Fruit fly (Drosophila melanogaster) whole organism, adult: Measurements from ENCODE around the gene DIP2.
A peak's percentile ranks its signal among the peaks of the same experiment; 100 is the strongest.

Experiments used
- CG11617 ChIP-seq: fragments of 200-800 bp; sonication (Bioruptor generic); optimal IDR thresholded peaks from 2 replicates; lab custom pipeline; 2017; ENCODE audit warnings: mild to moderate bottlenecking, missing biosample characterization, missing genetic modification reagents, missing genetic modification characterization
- CG12768 ChIP-seq: fragments of 200-800 bp; sonication (Bioruptor generic); optimal IDR thresholded peaks from 2 replicates; lab custom pipeline; 2017; ENCODE audit warnings: missing biosample characterization, missing genetic modification characterization, mild to moderate bottlenecking, moderate library complexity, missing genetic modification reagents
- CG14711 ChIP-seq: fragments of 200-800 bp; sonication (Bioruptor generic); optimal IDR thresholded peaks from 2 replicates; lab custom pipeline; 2018; ENCODE audit warnings: missing biosample characterization, mild to moderate bottlenecking, missing genetic modification characterization, moderate library complexity
- CG1620 ChIP-seq: fragments of 200-800 bp; sonication (Bioruptor generic); optimal IDR thresholded peaks from 2 replicates; lab custom pipeline; 2016; ENCODE audit warnings: missing biosample characterization, missing genetic modification characterization
- CG33017 ChIP-seq: fragments of 200-800 bp; sonication (Bioruptor generic); optimal IDR thresholded peaks from 2 replicates; lab custom pipeline; 2018; ENCODE audit warnings: missing biosample characterization, mild to moderate bottlenecking, missing genetic modification characterization, moderate library complexity
- CG5204 ChIP-seq: fragments of 200-800 bp; sonication (Bioruptor generic); optimal IDR thresholded peaks from 2 replicates; lab custom pipeline; 2016; ENCODE audit warnings: missing biosample characterization, missing genetic modification characterization
- CG7045 ChIP-seq: fragments of 200-800 bp; sonication (Bioruptor generic); optimal IDR thresholded peaks from 2 replicates; lab custom pipeline; 2017; ENCODE audit warnings: missing biosample characterization, mild to moderate bottlenecking, missing genetic modification characterization
- CG7101 ChIP-seq: fragments of 200-800 bp; sonication (Bioruptor generic); optimal IDR thresholded peaks from 2 replicates; lab custom pipeline; 2018; ENCODE audit warnings: missing biosample characterization, mild to moderate bottlenecking, missing genetic modification characterization, moderate library complexity
- Clk ChIP-seq: fragments of 200-800 bp; sonication (Bioruptor generic); optimal IDR thresholded peaks from 2 replicates; lab custom pipeline; 2017; ENCODE audit warnings: missing biosample characterization, missing genetic modification characterization
- Crg-1 ChIP-seq: fragments of 200-800 bp; sonication (Bioruptor generic); optimal IDR thresholded peaks from 2 replicates; lab custom pipeline; 2016; ENCODE audit warnings: missing biosample characterization, missing genetic modification characterization
- Hr96 ChIP-seq: fragments of 200-800 bp; sonication (Bioruptor generic); optimal IDR thresholded peaks from 2 replicates; lab custom pipeline; 2016; ENCODE audit warnings: missing biosample characterization, missing genetic modification characterization
- Mnt ChIP-seq: fragments of 200-800 bp; sonication (Bioruptor generic); optimal IDR thresholded peaks from 2 replicates; lab custom pipeline; 2016; ENCODE audit warnings: missing biosample characterization, mild to moderate bottlenecking, missing genetic modification characterization
- bab1 ChIP-seq: fragments of 200-800 bp; sonication (Bioruptor generic); optimal IDR thresholded peaks from 3 replicates; lab custom pipeline; 2019; ENCODE audit warnings: missing biosample characterization, mild to moderate bottlenecking, missing genetic modification characterization, moderate library complexity
- cic ChIP-seq: fragments of 200-800 bp; sonication (Bioruptor generic); optimal IDR thresholded peaks from 2 replicates; lab custom pipeline; 2017; ENCODE audit warnings: missing biosample characterization, mild to moderate bottlenecking, missing genetic modification characterization, moderate library complexity
- cnc ChIP-seq, 2 experiments: fragments of >200 bp; optimal IDR thresholded peaks; 2 replicates each; lab custom pipeline; 2017
- kay ChIP-seq: fragments of 200-800 bp; sonication (Bioruptor generic); peaks from one replicate; lab custom pipeline; 2016; ENCODE audit warnings: missing biosample characterization, missing genetic modification characterization, borderline replicate concordance
- ovo ChIP-seq: fragments of 200-800 bp; sonication (Bioruptor generic); optimal IDR thresholded peaks from 2 replicates; lab custom pipeline; 2016; ENCODE audit warnings: missing biosample characterization, missing genetic modification characterization
- pad ChIP-seq: fragments of 200-800 bp; sonication (Bioruptor generic); optimal IDR thresholded peaks from 3 replicates; lab custom pipeline; 2017; ENCODE audit warnings: missing biosample characterization, missing genetic modification characterization, mild to moderate bottlenecking, moderate library complexity, missing genetic modification reagents
- tj ChIP-seq: fragments of 200-800 bp; sonication (Bioruptor generic); optimal IDR thresholded peaks from 3 replicates; lab custom pipeline; 2017; ENCODE audit warnings: missing biosample characterization, mild to moderate bottlenecking, missing genetic modification characterization, moderate library complexity
- toe ChIP-seq: fragments of 200-800 bp; sonication (Bioruptor generic); optimal IDR thresholded peaks from 2 replicates; lab custom pipeline; 2016; ENCODE audit warnings: missing biosample characterization, missing genetic modification characterization

The DIP2 gene

DNA sequence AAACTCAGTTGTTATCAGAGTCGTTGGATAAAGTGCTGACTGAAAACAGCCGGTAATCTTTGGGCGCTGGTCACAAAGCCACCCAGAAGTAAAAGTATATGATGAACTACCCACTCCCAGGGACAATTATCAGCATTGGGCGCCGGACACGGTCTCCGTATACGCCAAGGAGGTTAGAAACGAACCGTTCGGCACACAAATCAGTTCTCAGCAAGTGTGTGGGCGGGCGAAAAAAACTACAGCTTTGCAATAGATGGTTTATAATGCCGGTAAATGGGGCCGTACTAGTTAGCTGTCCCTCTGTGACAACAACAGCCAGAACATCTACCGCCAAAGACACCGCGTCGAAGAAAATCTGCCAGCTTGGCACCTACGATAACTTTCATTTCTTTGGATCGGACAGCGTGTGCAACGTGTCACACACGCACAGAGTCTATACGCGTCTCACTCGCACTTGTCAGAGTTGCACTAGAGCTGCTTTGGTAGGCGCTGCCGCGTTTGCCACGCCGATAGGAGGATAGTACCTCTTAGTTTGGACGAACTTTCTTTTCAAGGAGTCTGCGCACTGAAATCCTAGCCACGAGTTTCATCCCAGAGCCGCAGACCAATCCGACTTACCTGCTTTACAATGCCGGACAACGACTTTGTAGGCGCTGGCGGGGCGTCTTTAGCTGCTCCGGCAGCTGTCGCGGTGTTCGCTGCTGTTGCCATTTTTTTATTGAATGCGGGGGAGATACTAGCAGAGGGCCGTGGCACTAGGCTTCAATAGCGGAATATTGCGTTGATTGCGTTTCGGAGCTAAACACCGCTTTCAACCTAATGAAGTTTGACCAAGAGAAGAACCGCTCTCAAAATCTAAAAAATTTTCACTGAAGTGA, 6.0 kb upstream of the DIP2 start:
- TF ChIP-seq Mnt (GFP tag; lab: Kevin White, UChicago): peak; percentile 48
- TF ChIP-seq toe (GFP tag; lab: Kevin White, UChicago): no peak

DNA sequence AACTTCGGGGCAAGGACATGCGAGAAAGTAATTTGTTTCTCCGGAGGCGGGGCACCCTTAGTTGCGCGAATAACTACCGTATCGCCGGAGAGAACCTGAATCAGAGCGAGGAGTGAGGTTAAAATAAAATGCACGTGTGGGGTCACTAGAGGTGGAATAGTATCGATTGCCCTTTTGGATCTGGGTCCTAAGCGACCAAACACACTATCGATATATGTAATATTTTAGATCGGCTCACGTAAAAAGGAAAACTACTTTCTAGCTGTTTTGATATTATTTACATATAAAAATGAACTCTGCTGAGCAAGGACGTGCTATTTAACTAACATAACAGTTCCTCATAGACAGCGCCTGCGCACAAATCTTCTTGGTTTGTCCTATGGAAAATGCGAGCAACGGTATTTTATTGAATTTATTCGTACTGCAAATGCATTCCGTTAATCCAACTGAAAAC, 5.0 kb upstream of the DIP2 start:
- TF ChIP-seq Hr96 (peak; percentile 32), cic (GFP tag; lab: Kevin White, UChicago) (no peak), CG1620 (GFP tag; lab: Kevin White, UChicago) (peak; percentile 29), ovo (peak; percentile 79), cnc (optimal IDR thresholded peaks at IDR 0.05; lab: Kevin White, UChicago) (no peak), CG11617 (no peak), CG33017 (tag; lab: Kevin White, UChicago) (no peak), Clk (GFP tag; lab: Kevin White, UChicago) (no peak), CG14711 (tag; lab: Kevin White, UChicago) (no peak), Crg-1 (GFP tag; lab: Kevin White, UChicago) (no peak), pad (GFP tag; lab: Kevin White, UChicago) (peak; percentile 5), CG12768 (GFP tag; lab: Kevin White, UChicago) (peak; percentile 58), tj (GFP tag; lab: Kevin White, UChicago) (peak; percentile 23), CG5204 (GFP tag; lab: Kevin White, UChicago) (no peak), Mnt (GFP tag; lab: Kevin White, UChicago) (peak; percentile 97), toe (GFP tag; lab: Kevin White, UChicago) (no peak), CG7045 (GFP tag; lab: Kevin White, UChicago) (no peak), bab1 (no peak), CG7101 (tag; lab: Kevin White, UChicago) (peak; percentile 5), kay (GFP tag; lab: Kevin White, UChicago) (no peak)

DNA sequence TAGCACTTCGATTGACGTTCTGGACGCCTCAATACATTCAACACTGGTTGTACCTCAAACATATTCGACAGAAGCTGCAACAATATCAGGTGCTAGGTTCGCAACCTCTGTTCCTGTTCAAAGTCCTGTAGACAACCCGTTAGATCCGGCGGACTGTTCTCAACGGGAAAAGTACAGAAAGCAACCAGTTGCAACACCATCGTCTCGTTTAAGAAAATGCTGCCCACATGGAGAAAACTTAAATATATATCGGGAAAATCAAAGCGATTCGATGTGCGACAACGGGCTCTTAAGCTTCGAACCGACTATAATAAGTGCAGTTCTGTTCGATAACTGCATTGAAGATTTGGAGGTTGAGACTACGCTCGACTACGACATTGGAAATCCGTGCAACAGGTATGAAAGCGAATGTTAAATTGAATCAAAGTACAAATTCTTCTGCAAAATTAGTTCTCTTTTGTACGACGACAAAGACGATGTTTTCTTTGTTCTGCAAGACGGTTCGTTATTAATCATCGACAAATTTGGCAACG, 9.5 kb downstream of the DIP2 start:
- TF ChIP-seq CG7045 (GFP tag; lab: Kevin White, UChicago) (no peak), ovo (no peak), CG12768 (GFP tag; lab: Kevin White, UChicago) (peak; percentile 30)

DNA sequence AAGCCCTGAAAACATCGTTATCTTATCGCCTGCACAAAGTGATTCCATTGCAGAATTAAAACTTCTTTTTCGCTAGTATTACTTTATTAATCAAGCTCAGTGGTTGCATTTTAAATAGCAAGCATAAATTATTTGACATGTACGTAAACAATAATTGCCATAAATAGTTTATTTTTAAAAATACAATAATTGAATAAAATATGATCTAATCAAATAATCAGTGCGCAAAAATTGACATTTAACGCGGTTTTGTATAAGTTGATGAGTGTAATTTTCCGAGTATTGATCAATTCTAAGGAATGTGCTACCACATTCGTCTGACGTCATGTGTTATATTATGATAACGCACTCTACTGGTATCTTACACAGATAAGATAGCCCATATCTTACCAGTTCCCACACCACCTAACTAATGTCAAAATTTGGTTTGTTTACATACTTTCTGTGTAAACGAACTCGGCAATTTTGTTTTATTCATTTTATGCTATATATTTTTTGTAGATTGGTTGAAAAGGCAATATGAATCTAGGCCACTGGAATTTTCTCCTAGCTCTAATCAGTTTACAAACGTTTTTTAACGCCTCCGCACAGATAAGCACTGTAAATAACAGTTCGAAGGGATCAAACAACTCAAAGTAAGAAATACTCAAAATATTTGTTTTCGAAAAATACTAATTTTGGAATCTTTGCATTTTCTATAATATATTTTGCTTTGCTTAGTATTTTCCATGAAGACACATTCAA, 10.1 kb downstream of the DIP2 start, which contains the start of gene mthl14:
TSS of gene mthl14 (plus strand) at position 10 of the 744 bp plus-strand sequence.
- TF ChIP-seq kay (GFP tag; lab: Kevin White, UChicago): peak; percentile 80
- peak; percentile 22 for TF ChIP-seq Crg-1 (GFP tag; lab: Kevin White, UChicago)
- no peak for TF ChIP-seq Mnt (GFP tag; lab: Kevin White, UChicago)
- peak; percentile 32 for TF ChIP-seq cic (GFP tag; lab: Kevin White, UChicago)

DNA sequence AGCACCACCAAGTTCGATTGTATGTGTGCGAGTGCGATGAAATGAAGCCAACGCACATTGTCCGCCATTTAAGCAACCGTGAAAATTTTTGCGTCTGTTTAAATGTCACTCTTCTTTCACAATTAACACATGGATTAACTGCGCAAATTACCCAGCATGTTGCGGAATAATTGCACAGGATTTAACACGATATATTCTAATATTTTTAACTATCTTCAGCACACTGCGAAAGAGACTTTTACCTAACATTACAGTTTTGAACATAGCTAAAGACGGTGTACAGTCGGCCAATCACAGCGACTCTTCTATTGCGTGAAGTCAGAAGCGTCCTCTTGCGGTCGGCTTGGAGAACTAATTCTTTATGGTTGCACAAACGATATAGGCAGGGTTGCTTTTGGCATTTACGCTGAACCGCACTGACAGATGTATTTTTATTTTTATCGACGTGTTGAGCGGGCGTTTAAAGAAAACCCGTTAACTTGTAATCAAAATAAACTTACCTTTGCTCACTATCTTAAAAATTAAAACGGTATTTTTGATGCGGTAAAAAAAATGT, 11.0 kb downstream of the DIP2 start:
- peak; percentile 74 for TF ChIP-seq Mnt (GFP tag; lab: Kevin White, UChicago)
- peak; percentile 83 for TF ChIP-seq CG14711 (tag; lab: Kevin White, UChicago)
- peak; percentile 82 for TF ChIP-seq bab1
- TF ChIP-seq CG12768 (GFP tag; lab: Kevin White, UChicago): no peak
- peak; percentile 63 for TF ChIP-seq CG7101 (tag; lab: Kevin White, UChicago)
- peak; percentile 34 for TF ChIP-seq tj (GFP tag; lab: Kevin White, UChicago)
- TF ChIP-seq CG11617: peak; percentile 43
- TF ChIP-seq Hr96: no peak
- TF ChIP-seq cic (GFP tag; lab: Kevin White, UChicago): peak; percentile 22
- TF ChIP-seq ovo: peak; percentile 37
- TF ChIP-seq CG1620 (GFP tag; lab: Kevin White, UChicago): peak; percentile 54
- TF ChIP-seq pad (GFP tag; lab: Kevin White, UChicago): peak; percentile 34
- no peak for TF ChIP-seq cnc (optimal IDR thresholded peaks at IDR 0.05; lab: Kevin White, UChicago)
- TF ChIP-seq CG33017 (tag; lab: Kevin White, UChicago): no peak
- TF ChIP-seq toe (GFP tag; lab: Kevin White, UChicago): no peak
- TF ChIP-seq kay (GFP tag; lab: Kevin White, UChicago): no peak
- TF ChIP-seq Clk (GFP tag; lab: Kevin White, UChicago): peak; percentile 47
- TF ChIP-seq CG5204 (GFP tag; lab: Kevin White, UChicago): no peak
- TF ChIP-seq CG7045 (GFP tag; lab: Kevin White, UChicago): peak; percentile 18
- TF ChIP-seq Crg-1 (GFP tag; lab: Kevin White, UChicago): peak; percentile 68
